Worm (Caenorhabditis elegans): Measurements from ENCODE around the gene cbp-3.

- TF ChIP-seq flt-1 (GFP tag; IDR thresholded peaks at IDR 0.05) (no peak), cog-1 (tag; optimal IDR thresholded peaks at IDR 0.05) (no peak), T22C8.4 (GFP tag; IDR thresholded peaks at IDR 0.05) (no peak), ref-1 (GFP tag; conservative IDR thresholded peaks at IDR 0.05) (no peak), klf-2 (GFP tag; conservative IDR thresholded peaks at IDR 0.05) (no peak), tab-1 (GFP tag; IDR thresholded peaks at IDR 0.05) (no peak), ztf-29 (GFP tag; IDR thresholded peaks at IDR 0.05) (no peak), ztf-23 (GFP tag; IDR thresholded peaks at IDR 0.05) (no peak), med-1 (GFP tag; optimal IDR thresholded peaks at IDR 0.05; ENCODE audit: insufficient read depth) (no peak)
Measured at ce11 chrIII:9891324-9891723, 22.5 kb upstream of the cbp-3 start, which contains the start of gene alg-4.
